Worm (Caenorhabditis elegans) whole organism, late embryonic: Measurements from ENCODE around the gene mrpl-21.

Source experiments
- C38D4.7 ChIP-seq: fragments of 200-800 bp; sonication (Bioruptor generic); optimal IDR thresholded peaks from 2 replicates; lab custom pipeline; 2018; ENCODE audit warnings: mild to moderate bottlenecking, missing genetic modification characterization, moderate library complexity, missing compliant biosample characterization
- K02D7.2 ChIP-seq: sonication (generic microtip); optimal IDR thresholded peaks from 2 replicates; lab custom pipeline; 2017; ENCODE audit warnings: mild to moderate bottlenecking, missing genetic modification characterization, missing compliant biosample characterization
- K09A11.1 ChIP-seq: sonication (generic microtip); optimal IDR thresholded peaks from 2 replicates; lab custom pipeline; 2017; ENCODE audit warnings: antibody characterized with exemption, mild to moderate bottlenecking, missing genetic modification characterization, missing compliant biosample characterization; ENCODE audit not compliant: insufficient read depth
- ahr-1 ChIP-seq: sonication (generic microtip); optimal IDR thresholded peaks from 2 replicates; lab custom pipeline; 2016; ENCODE audit warnings: missing genetic modification characterization, missing compliant biosample characterization
- ceh-19 ChIP-seq: fragments of 200-800 bp; sonication (Bioruptor generic); optimal IDR thresholded peaks from 2 replicates; lab custom pipeline; 2018; ENCODE audit warnings: mild to moderate bottlenecking, missing genetic modification characterization, missing compliant biosample characterization
- ceh-22 ChIP-seq: sonication (generic microtip); optimal IDR thresholded peaks from 2 replicates; lab custom pipeline; 2017; ENCODE audit warnings: missing biosample characterization, missing genetic modification characterization
- ceh-24 ChIP-seq: sonication (generic microtip); optimal IDR thresholded peaks from 2 replicates; lab custom pipeline; 2016; ENCODE audit warnings: mild to moderate bottlenecking, missing genetic modification characterization, missing compliant biosample characterization
- ceh-30 ChIP-seq: fragments of 150-350 bp; optimal IDR thresholded peaks from 2 replicates; lab custom pipeline; 2014; ENCODE audit warnings: missing biosample characterization, missing genetic modification characterization
- ceh-31 ChIP-seq: sonication (generic microtip); optimal IDR thresholded peaks from 2 replicates; lab custom pipeline; 2016; ENCODE audit warnings: missing genetic modification characterization, missing compliant biosample characterization
- ceh-45 ChIP-seq: fragments of 200-800 bp; sonication (Bioruptor generic); IDR thresholded peaks from 2 replicates; pipeline ENCODE4 v1.3.6; 2022; ENCODE audit warnings: missing genetic modification reagents, missing genetic modification characterization, missing compliant biosample characterization
- ceh-6 ChIP-seq: fragments of 200-800 bp; sonication (Bioruptor generic); optimal IDR thresholded peaks from 2 replicates; lab custom pipeline; 2018; ENCODE audit warnings: mild to moderate bottlenecking, missing genetic modification characterization, missing compliant biosample characterization
- ceh-9 ChIP-seq: sonication (generic microtip); optimal IDR thresholded peaks from 2 replicates; lab custom pipeline; 2016; ENCODE audit warnings: mild to moderate bottlenecking, missing genetic modification characterization, inconsistent platforms, missing compliant biosample characterization
- che-1 ChIP-seq: sonication (generic microtip); optimal IDR thresholded peaks from 2 replicates; lab custom pipeline; 2016; ENCODE audit warnings: mild to moderate bottlenecking, missing genetic modification characterization, missing compliant biosample characterization
- dve-1 ChIP-seq: sonication (generic microtip); optimal IDR thresholded peaks from 2 replicates; lab custom pipeline; 2017; ENCODE audit warnings: antibody characterized with exemption, mild to moderate bottlenecking, missing genetic modification characterization, missing compliant biosample characterization
- elt-2 ChIP-seq: sonication (generic microtip); optimal IDR thresholded peaks from 2 replicates; lab custom pipeline; 2016; ENCODE audit warnings: missing genetic modification reagents, missing genetic modification characterization, missing compliant biosample characterization
- ets-4 ChIP-seq: sonication (generic microtip); optimal IDR thresholded peaks from 2 replicates; lab custom pipeline; 2016; ENCODE audit warnings: missing genetic modification characterization, missing compliant biosample characterization
- fax-1 ChIP-seq: sonication (generic microtip); optimal IDR thresholded peaks from 2 replicates; lab custom pipeline; 2016; ENCODE audit warnings: missing genotype, missing genetic modification characterization, missing compliant biosample characterization
- fkh-10 ChIP-seq: fragments of 150-350 bp; optimal IDR thresholded peaks from 2 replicates; lab custom pipeline; 2014; ENCODE audit warnings: missing biosample characterization, missing genetic modification reagents, missing genetic modification characterization
- fkh-6 ChIP-seq: sonication (generic microtip); optimal IDR thresholded peaks from 2 replicates; lab custom pipeline; 2016; ENCODE audit warnings: missing genetic modification characterization, missing compliant biosample characterization
- gmeb-2 ChIP-seq: sonication (generic microtip); optimal IDR thresholded peaks from 2 replicates; lab custom pipeline; 2016; ENCODE audit warnings: missing genetic modification characterization, inconsistent platforms, missing compliant biosample characterization
- hlh-13 ChIP-seq: fragments of 200-800 bp; sonication (Bioruptor generic); optimal IDR thresholded peaks from 2 replicates; lab custom pipeline; 2018; ENCODE audit warnings: mild to moderate bottlenecking, missing genetic modification characterization, missing compliant biosample characterization
- hlh-30 ChIP-seq: sonication (generic microtip); optimal IDR thresholded peaks from 2 replicates; lab custom pipeline; 2017; ENCODE audit warnings: antibody characterized with exemption, missing genetic modification characterization, missing compliant biosample characterization; ENCODE audit not compliant: insufficient read depth
- hlh-8 ChIP-seq: sonication (generic microtip); optimal IDR thresholded peaks from 2 replicates; lab custom pipeline; 2016; ENCODE audit warnings: missing genotype, missing genetic modification characterization, missing compliant biosample characterization
- lim-6 ChIP-seq: sonication (generic microtip); optimal IDR thresholded peaks from 2 replicates; lab custom pipeline; 2016; ENCODE audit warnings: missing genetic modification characterization, missing compliant biosample characterization
- lin-11 ChIP-seq: fragments of 200-800 bp; sonication (Bioruptor generic); optimal IDR thresholded peaks from 2 replicates; lab custom pipeline; 2018; ENCODE audit warnings: mild to moderate bottlenecking, missing genetic modification characterization, missing compliant biosample characterization
- madf-2 ChIP-seq: sonication (generic microtip); optimal IDR thresholded peaks from 2 replicates; lab custom pipeline; 2017; ENCODE audit warnings: missing genetic modification characterization, missing compliant biosample characterization
- mec-3 ChIP-seq: sonication (generic microtip); optimal IDR thresholded peaks from 2 replicates; lab custom pipeline; 2016; ENCODE audit warnings: borderline replicate concordance, missing genetic modification characterization, missing compliant biosample characterization
- nhr-232 ChIP-seq: sonication (generic microtip); optimal IDR thresholded peaks from 2 replicates; lab custom pipeline; 2016; ENCODE audit warnings: missing genetic modification characterization, missing compliant biosample characterization
- npax-4 ChIP-seq: sonication (generic microtip); optimal IDR thresholded peaks from 2 replicates; lab custom pipeline; 2016; ENCODE audit warnings: missing genetic modification characterization, missing compliant biosample characterization
- odd-2 ChIP-seq: sonication (generic microtip); optimal IDR thresholded peaks from 2 replicates; lab custom pipeline; 2017; ENCODE audit warnings: antibody characterized with exemption, mild to moderate bottlenecking, missing genetic modification characterization, missing compliant biosample characterization
- pag-3 ChIP-seq: sonication (generic microtip); optimal IDR thresholded peaks from 2 replicates; lab custom pipeline; 2016; ENCODE audit warnings: missing compliant biosample characterization, missing genetic modification characterization, borderline replicate concordance
- pat-9 ChIP-seq: fragments of 200-800 bp; sonication (Bioruptor generic); optimal IDR thresholded peaks from 2 replicates; lab custom pipeline; 2018; ENCODE audit warnings: mild to moderate bottlenecking, missing genetic modification characterization, moderate library complexity, missing compliant biosample characterization
- pax-1 ChIP-seq: fragments of 150-350 bp; optimal IDR thresholded peaks from 2 replicates; lab custom pipeline; 2014; ENCODE audit warnings: missing biosample characterization, missing genetic modification characterization
- pha-2 ChIP-seq: sonication (generic microtip); optimal IDR thresholded peaks from 2 replicates; lab custom pipeline; 2017; ENCODE audit warnings: mild to moderate bottlenecking, missing genetic modification characterization, missing compliant biosample characterization
- pha-4 ChIP-seq: fragments of 150-350 bp; optimal IDR thresholded peaks from 2 replicates; lab custom pipeline; 2018; ENCODE audit warnings: missing biosample characterization, missing genetic modification reagents, missing genetic modification characterization
- pqm-1 ChIP-seq: sonication (generic microtip); optimal IDR thresholded peaks from 2 replicates; lab custom pipeline; 2016; ENCODE audit warnings: missing genetic modification characterization, missing compliant biosample characterization
- pros-1 ChIP-seq: fragments of 150-350 bp; optimal IDR thresholded peaks from 2 replicates; lab custom pipeline; 2014; ENCODE audit warnings: missing biosample characterization, missing genetic modification reagents, missing genetic modification characterization
- ref-2 ChIP-seq: sonication (generic microtip); optimal IDR thresholded peaks from 2 replicates; lab custom pipeline; 2016; ENCODE audit warnings: missing genetic modification characterization, missing compliant biosample characterization
- rnt-1 ChIP-seq: sonication (generic microtip); optimal IDR thresholded peaks from 2 replicates; lab custom pipeline; 2016; ENCODE audit warnings: missing genetic modification characterization, missing compliant biosample characterization
- sdc-2 ChIP-seq: sonication (generic microtip); optimal IDR thresholded peaks from 2 replicates; lab custom pipeline; 2016; ENCODE audit warnings: missing genotype, missing genetic modification characterization, missing compliant biosample characterization
- sox-4 ChIP-seq: sonication (generic microtip); optimal IDR thresholded peaks from 2 replicates; lab custom pipeline; 2017; ENCODE audit warnings: mild to moderate bottlenecking, missing genetic modification characterization, inconsistent platforms, missing compliant biosample characterization
- tbx-2 ChIP-seq: sonication (generic microtip); optimal IDR thresholded peaks from 2 replicates; lab custom pipeline; 2016; ENCODE audit warnings: missing genetic modification characterization, missing compliant biosample characterization
- tbx-7 ChIP-seq: sonication (generic microtip); optimal IDR thresholded peaks from 2 replicates; lab custom pipeline; 2016; ENCODE audit warnings: missing genotype, missing genetic modification characterization, missing compliant biosample characterization
- ttx-3 ChIP-seq: sonication (generic microtip); optimal IDR thresholded peaks from 2 replicates; lab custom pipeline; 2016; ENCODE audit warnings: missing genetic modification reagents, missing genetic modification characterization, missing compliant biosample characterization
- unc-3 ChIP-seq, 2 experiments: fragments of 200-800 bp in 1 of 2; sonication (Bioruptor generic) in 1 of 2; sonication (generic microtip) in 1 of 2; conservative IDR thresholded peaks in 1 of 2; optimal IDR thresholded peaks in 1 of 2; 2 replicates each; pipeline versions ENCODE4 v1.3.6 to Lab custom; 2016 to 2022; ENCODE audit warnings: missing compliant biosample characterization in 2 of 2, missing genetic modification characterization in 2 of 2, missing genetic modification reagents in 1 of 2
- unc-42 ChIP-seq: sonication (generic microtip); optimal IDR thresholded peaks from 2 replicates; lab custom pipeline; 2016; ENCODE audit warnings: missing genotype, missing genetic modification characterization, missing compliant biosample characterization
- unc-55 ChIP-seq: sonication (generic microtip); optimal IDR thresholded peaks from 2 replicates; lab custom pipeline; 2017; ENCODE audit warnings: missing biosample characterization, missing genetic modification reagents, missing genetic modification characterization
- unc-86 ChIP-seq: sonication (generic microtip); optimal IDR thresholded peaks from 2 replicates; lab custom pipeline; 2016; ENCODE audit warnings: missing genetic modification characterization, missing compliant biosample characterization
- zip-5 ChIP-seq: sonication (generic microtip); optimal IDR thresholded peaks from 2 replicates; lab custom pipeline; 2016; ENCODE audit warnings: missing genetic modification characterization, missing compliant biosample characterization
- ztf-16 ChIP-seq: sonication (generic microtip); optimal IDR thresholded peaks from 2 replicates; lab custom pipeline; 2017; ENCODE audit warnings: missing genetic modification characterization, missing compliant biosample characterization

Gene mrpl-21

DNA sequence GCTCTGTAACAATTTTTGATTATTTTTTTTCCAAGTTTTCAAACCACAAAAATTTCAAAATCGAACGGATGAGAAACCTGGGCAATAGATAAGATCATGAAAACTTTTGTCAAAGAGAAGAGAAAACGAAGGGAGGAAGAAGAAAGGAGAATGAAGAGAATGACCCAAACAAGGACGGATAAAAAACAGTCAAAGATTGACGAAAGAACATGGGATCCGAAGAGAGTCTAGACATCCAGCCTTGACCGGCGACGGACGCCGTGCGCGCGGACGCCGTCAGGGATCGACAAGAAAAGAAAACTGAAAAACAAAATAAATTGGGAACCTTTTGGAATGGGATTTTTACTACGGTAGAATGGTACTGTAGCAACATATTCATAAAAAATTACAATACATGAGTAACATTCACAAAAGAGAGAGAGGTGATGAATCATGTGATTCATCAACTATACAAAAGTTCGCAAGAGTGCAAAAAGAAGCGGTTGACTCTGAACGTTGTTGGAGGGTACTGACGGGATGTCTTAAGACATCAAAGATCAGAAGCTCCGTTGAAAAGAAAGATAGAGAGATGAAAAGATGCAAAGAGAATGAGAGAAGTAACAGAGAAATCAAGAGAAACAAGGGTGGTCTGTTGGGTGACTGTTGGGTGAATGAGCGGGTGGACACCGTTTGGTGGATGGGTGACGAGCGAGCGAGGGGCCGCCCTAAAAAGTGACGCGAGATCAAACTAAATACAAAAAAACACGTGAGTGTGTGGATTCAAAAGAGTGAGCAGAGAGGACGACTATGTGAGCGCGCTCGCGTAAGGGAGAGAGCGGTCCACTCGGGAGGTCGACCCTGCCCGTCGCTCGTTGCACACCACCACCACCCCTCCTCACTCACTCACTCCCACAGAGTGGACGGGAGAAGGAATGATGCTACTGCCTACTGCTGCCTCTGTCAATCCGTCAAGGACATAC is 37.1 kb upstream of the mrpl-21 start, which contains the start of gene sup-26:
TSS of gene sup-26 (minus strand) at position 10 of the 959 bp plus-strand sequence.
- TF ChIP-seq K09A11.1 (tag; lab: Kevin White, UChicago) = no peak
- peak; percentile 16 for TF ChIP-seq unc-55 (GFP tag; lab: Kevin White, UChicago)
- TF ChIP-seq ceh-6 = peak; percentile 19
- TF ChIP-seq fax-1 (tag; lab: Kevin White, UChicago) = no peak
- TF ChIP-seq lin-11 (tag; lab: Kevin White, UChicago) = no peak
- peak; percentile 45 for TF ChIP-seq sox-4
- no peak for TF ChIP-seq madf-2 (tag; lab: Kevin White, UChicago)
- no peak for TF ChIP-seq zip-5
- no peak for TF ChIP-seq nhr-232
- no peak for TF ChIP-seq ceh-24
- TF ChIP-seq ztf-16 (tag; lab: Kevin White, UChicago) = no peak
- TF ChIP-seq ttx-3 (tag; lab: Kevin White, UChicago) = no peak
- no peak for TF ChIP-seq elt-2 (tag; lab: Kevin White, UChicago)
- TF ChIP-seq K02D7.2 (tag; lab: Kevin White, UChicago) = no peak
- TF ChIP-seq npax-4 (tag; lab: Kevin White, UChicago) = no peak
- no peak for TF ChIP-seq ahr-1 (tag; lab: Kevin White, UChicago)
- TF ChIP-seq ceh-31 = peak; percentile 41
- TF ChIP-seq pag-3 (tag; lab: Kevin White, UChicago) = no peak
- TF ChIP-seq odd-2 = no peak
- peak; percentile 57 for TF ChIP-seq fkh-6 (tag; lab: Kevin White, UChicago)
- no peak for TF ChIP-seq fkh-10 (GFP tag; lab: Kevin White, UChicago)
- TF ChIP-seq ceh-45 = no peak
- no peak for TF ChIP-seq unc-86 (tag; lab: Kevin White, UChicago)
- peak; percentile 24 for TF ChIP-seq unc-42 (tag; lab: Kevin White, UChicago)
- no peak for TF ChIP-seq hlh-8 (tag; lab: Kevin White, UChicago)
- TF ChIP-seq ceh-19 (GFP tag; lab: Kevin White, UChicago) = no peak
- no peak for TF ChIP-seq ets-4 (tag; lab: Kevin White, UChicago)
- TF ChIP-seq ref-2 (tag; lab: Kevin White, UChicago) = peak; percentile 65
- no peak for TF ChIP-seq ceh-9 (tag; lab: Kevin White, UChicago)
- no peak for TF ChIP-seq ceh-22 (tag; lab: Kevin White, UChicago)
- TF ChIP-seq tbx-2 (tag; lab: Kevin White, UChicago) = peak; percentile 65
- TF ChIP-seq pax-1 (tag; lab: Kevin White, UChicago) = no peak
- TF ChIP-seq che-1 = no peak
- no peak for TF ChIP-seq ceh-30 (tag; lab: Kevin White, UChicago)
- no peak for TF ChIP-seq hlh-13 (GFP tag; lab: Kevin White, UChicago)
- no peak for TF ChIP-seq C38D4.7 (GFP tag; lab: Kevin White, UChicago)
- TF ChIP-seq dve-1 (tag; lab: Kevin White, UChicago) = no peak
- TF ChIP-seq unc-3 (GFP tag; conservative IDR thresholded peaks at IDR 0.05; lab: Robert Waterston, UW) = no peak
- no peak for TF ChIP-seq unc-3 (tag; optimal IDR thresholded peaks at IDR 0.05; lab: Kevin White, UChicago)
- TF ChIP-seq sdc-2 (tag; lab: Kevin White, UChicago) = peak; percentile 70
- TF ChIP-seq hlh-30 (tag; lab: Kevin White, UChicago) = peak; percentile 84
- TF ChIP-seq mec-3 (tag; lab: Kevin White, UChicago) = peak; percentile 29
- TF ChIP-seq pqm-1 = peak; percentile 7
- TF ChIP-seq tbx-7 (tag; lab: Kevin White, UChicago) = no peak
- no peak for TF ChIP-seq rnt-1 (tag; lab: Kevin White, UChicago)
- no peak for TF ChIP-seq lim-6 (tag; lab: Kevin White, UChicago)
- no peak for TF ChIP-seq pha-2 (tag; lab: Kevin White, UChicago)
- TF ChIP-seq gmeb-2 (tag; lab: Kevin White, UChicago) = no peak
- no peak for TF ChIP-seq pros-1 (tag; lab: Kevin White, UChicago)
- TF ChIP-seq pat-9 = no peak
- TF ChIP-seq pha-4 = no peak
